Worm (Caenorhabditis elegans) whole organism, L4 larva: ENCODE results near the gene dct-19.

Source experiments
- F37D6.2 ChIP-seq: sonication (generic microtip); optimal IDR thresholded peaks from 2 replicates; lab custom pipeline; 2016; ENCODE audit warnings: mild to moderate bottlenecking, missing genetic modification characterization, missing compliant biosample characterization
- aha-1 ChIP-seq: fragments of 150-350 bp; peaks from one replicate; lab custom pipeline; 2014; ENCODE audit warnings: missing biosample characterization, missing genetic modification characterization
- ceh-28 ChIP-seq: fragments of 150-350 bp; optimal IDR thresholded peaks from 2 replicates; lab custom pipeline; 2014; ENCODE audit warnings: missing biosample characterization, missing genetic modification reagents, missing genetic modification characterization
- cey-2 ChIP-seq: sonication (generic microtip); optimal IDR thresholded peaks from 3 replicates; lab custom pipeline; 2017; ENCODE audit warnings: missing genetic modification characterization, mild to moderate bottlenecking, missing compliant biosample characterization, antibody characterized with exemption, borderline replicate concordance; ENCODE audit not compliant: insufficient read depth
- daf-16 ChIP-seq, 3 experiments: sonication (generic microtip); optimal IDR thresholded peaks; 2 replicates each; lab custom pipeline; 2016 to 2017; ENCODE audit warnings: missing genetic modification characterization in 3 of 3, missing genetic modification reagents in 3 of 3, mild to moderate bottlenecking in 2 of 3, missing compliant biosample characterization in 2 of 3, missing biosample characterization in 1 of 3, moderate library complexity in 1 of 3
- dmd-6 ChIP-seq: fragments of 200-800 bp; sonication (Bioruptor generic); IDR thresholded peaks from 2 replicates; pipeline ENCODE4 v1.3.6; 2022; ENCODE audit warnings: missing genetic modification reagents, missing genetic modification characterization, missing compliant biosample characterization
- dmd-8 ChIP-seq: fragments of 200-800 bp; sonication (Bioruptor generic); IDR thresholded peaks from 2 replicates; pipeline ENCODE4 v1.3.6; 2022; ENCODE audit warnings: missing genetic modification characterization, missing compliant biosample characterization
- dmd-9 ChIP-seq: fragments of 200-800 bp; sonication (Bioruptor generic); IDR thresholded peaks from 2 replicates; pipeline ENCODE4 v1.3.6; 2022; ENCODE audit warnings: missing genetic modification reagents, missing genetic modification characterization, missing compliant biosample characterization
- dve-1 ChIP-seq: sonication (generic microtip); optimal IDR thresholded peaks from 2 replicates; lab custom pipeline; 2017; ENCODE audit warnings: antibody characterized with exemption, mild to moderate bottlenecking, missing genetic modification characterization, missing compliant biosample characterization; ENCODE audit not compliant: insufficient read depth
- fos-1 ChIP-seq: fragments of 150-350 bp; optimal IDR thresholded peaks from 2 replicates; lab custom pipeline; 2014; ENCODE audit warnings: missing biosample characterization, missing genetic modification characterization
- hlh-11 ChIP-seq: fragments of 200-800 bp; sonication (Bioruptor generic); optimal IDR thresholded peaks from 2 replicates; lab custom pipeline; 2018; ENCODE audit warnings: mild to moderate bottlenecking, missing genetic modification characterization, missing compliant biosample characterization
- lin-38 ChIP-seq: fragments of 200-800 bp; sonication (Bioruptor generic); IDR thresholded peaks from 2 replicates; pipeline ENCODE4 v1.3.6; 2022; ENCODE audit warnings: missing genetic modification reagents, missing genetic modification characterization, missing compliant biosample characterization
- madf-9 ChIP-seq: fragments of 200-800 bp; sonication (Bioruptor generic); conservative IDR thresholded peaks from 2 replicates; pipeline ENCODE4 v1.3.6; 2022; ENCODE audit warnings: missing genetic modification reagents, missing genetic modification characterization, missing compliant biosample characterization
- mep-1 ChIP-seq: fragments of 150-350 bp; sonication (generic microtip); optimal IDR thresholded peaks from 3 replicates; lab custom pipeline; 2014; ENCODE audit warnings: missing biosample characterization, missing genetic modification characterization
- mes-2 ChIP-seq: sonication (generic microtip); optimal IDR thresholded peaks from 2 replicates; lab custom pipeline; 2016; ENCODE audit warnings: missing genotype, mild to moderate bottlenecking, missing genetic modification characterization, missing compliant biosample characterization; ENCODE audit not compliant: poor library complexity, severe bottlenecking
- nhr-11 ChIP-seq: fragments of 150-350 bp; optimal IDR thresholded peaks from 2 replicates; lab custom pipeline; 2014; ENCODE audit warnings: missing biosample characterization, missing genetic modification characterization
- nhr-28 ChIP-seq: fragments of 150-350 bp; optimal IDR thresholded peaks from 2 replicates; lab custom pipeline; 2014; ENCODE audit warnings: missing biosample characterization, missing genetic modification characterization
- nhr-48 ChIP-seq: sonication (generic microtip); optimal IDR thresholded peaks from 2 replicates; lab custom pipeline; 2016; ENCODE audit warnings: mild to moderate bottlenecking, missing genetic modification characterization, missing compliant biosample characterization
- nhr-77 ChIP-seq: fragments of 150-350 bp; optimal IDR thresholded peaks from 2 replicates; lab custom pipeline; 2014; ENCODE audit warnings: missing biosample characterization, missing genetic modification characterization
- php-3 ChIP-seq: fragments of 200-800 bp; sonication (Bioruptor generic); IDR thresholded peaks from 2 replicates; pipeline ENCODE4 v1.3.6; 2022; ENCODE audit warnings: missing genetic modification reagents, missing genetic modification characterization, missing compliant biosample characterization
- pqm-1 ChIP-seq: sonication (generic microtip); optimal IDR thresholded peaks from 2 replicates; lab custom pipeline; 2017; ENCODE audit warnings: missing biosample characterization, missing genetic modification characterization
- saeg-2 ChIP-seq: fragments of 200-800 bp; sonication (Bioruptor generic); IDR thresholded peaks from 2 replicates; pipeline ENCODE4 v1.3.6; 2022; ENCODE audit warnings: missing genetic modification reagents, missing genetic modification characterization, missing compliant biosample characterization
- snpc-4 ChIP-seq: fragments of 150-350 bp; optimal IDR thresholded peaks from 2 replicates; lab custom pipeline; 2014; ENCODE audit warnings: missing biosample characterization, missing genetic modification characterization
- tra-1 ChIP-seq: fragments of 200-800 bp; sonication (Bioruptor generic); IDR thresholded peaks from 2 replicates; pipeline ENCODE4 v1.3.6; 2022; ENCODE audit warnings: missing genetic modification reagents, missing genetic modification characterization, missing compliant biosample characterization
- unc-62 ChIP-seq, 3 experiments: fragments of 150-350 bp in 1 of 3; sonication (generic microtip); optimal IDR thresholded peaks in 2 of 3; peaks in 1 of 3; 1 replicate in 1 of 3; 2 replicates in 2 of 3; lab custom pipeline; 2014 to 2017; ENCODE audit warnings: missing biosample characterization in 3 of 3, missing genetic modification characterization in 3 of 3, missing genetic modification reagents in 3 of 3, missing genotype in 1 of 3
- zfp-2 ChIP-seq: sonication (generic microtip); optimal IDR thresholded peaks from 2 replicates; lab custom pipeline; 2016; ENCODE audit warnings: mild to moderate bottlenecking, missing genetic modification characterization, missing compliant biosample characterization

dct-19 gene

ce11 chrIV:12985961-12986360 is 43.2 kb downstream of the dct-19 start, which contains the start of gene K10D11.3:
K10D11.3 (minus strand) TSS chrIV:12986134.
- TF ChIP-seq mep-1 (tag; lab: Kevin White, UChicago): no peak
- TF ChIP-seq aha-1: no peak
- TF ChIP-seq php-3 (GFP tag; lab: Robert Waterston, UW): no peak
- TF ChIP-seq fos-1 (tag; lab: Kevin White, UChicago): no peak
- no peak for TF ChIP-seq tra-1 (GFP tag; lab: Robert Waterston, UW)
- TF ChIP-seq dmd-8 (GFP tag; lab: Robert Waterston, UW): no peak
- TF ChIP-seq mes-2 (tag; lab: Kevin White, UChicago): no peak
- no peak for TF ChIP-seq F37D6.2 (tag; lab: Kevin White, UChicago)
- no peak for TF ChIP-seq cey-2 (tag; lab: Kevin White, UChicago)
- peak; percentile 14 for TF ChIP-seq pqm-1
- TF ChIP-seq nhr-28 (tag; lab: Kevin White, UChicago): peak; percentile 3
- TF ChIP-seq dmd-6 (GFP tag; lab: Robert Waterston, UW): peak; percentile 26; the same call in 1 of the 2 replicates

ce11 chrIV:12989355-12989754 is 46.6 kb downstream of the dct-19 start, which contains the start of gene K10D11.6:
K10D11.6 (minus strand) TSS chrIV:12989455.
- TF ChIP-seq ceh-28 (no peak), snpc-4 (no peak), dmd-9 (GFP tag; lab: Robert Waterston, UW) (no peak), nhr-11 (tag; lab: Kevin White, UChicago) (no peak), zfp-2 (no peak), dmd-6 (GFP tag; lab: Robert Waterston, UW) (peak; percentile 42; the same call in 1 of the 2 replicates), dve-1 (tag; lab: Kevin White, UChicago) (no peak)
- TF ChIP-seq, all 104 proteins: peak for 1

- TF ChIP-seq unc-62 (GFP tag; optimal IDR thresholded peaks at IDR 0.05 in 1 of 2; lab: Kevin White, UChicago) (peak in 1 of 2 experiments; percentile 93), unc-62 (tag; optimal IDR thresholded peaks at IDR 0.05; lab: Kevin White, UChicago) (no peak), madf-9 (no peak)
- TF ChIP-seq, all 104 proteins: peak for 1
These were observed 47.9 kb downstream of the dct-19 start for ce11 chrIV:12990638-12991037.

- no peak for TF ChIP-seq lin-38 (GFP tag; lab: Robert Waterston, UW)
- TF ChIP-seq F37D6.2 (tag; lab: Kevin White, UChicago): no peak
- TF ChIP-seq saeg-2 (GFP tag; lab: Robert Waterston, UW): no peak
- TF ChIP-seq nhr-48 (tag; lab: Kevin White, UChicago): no peak
- peak; percentile 68 for TF ChIP-seq pqm-1
- peak; percentile 56; the same call in 1 of the 2 replicates for TF ChIP-seq php-3 (GFP tag; lab: Robert Waterston, UW)
- TF ChIP-seq daf-16 (GFP tag; optimal IDR thresholded peaks at IDR 0.05; lab: Kevin White, UChicago): no peak
- peak; percentile 63 for TF ChIP-seq daf-16 (tag; optimal IDR thresholded peaks at IDR 0.05; lab: Kevin White, UChicago)
- peak; percentile 78; the same call in 1 of the 2 replicates for TF ChIP-seq dmd-6 (GFP tag; lab: Robert Waterston, UW)
- TF ChIP-seq hlh-11 (tag; lab: Kevin White, UChicago): peak; percentile 44
- TF ChIP-seq nhr-77 (tag; lab: Kevin White, UChicago): peak; percentile 31
- peak; percentile 75 for TF ChIP-seq nhr-28 (tag; lab: Kevin White, UChicago)
These were observed 48.9 kb downstream of the dct-19 start, which contains the start of gene K10D11.5 for ce11 chrIV:12991629-12992028. K10D11.5 (minus strand) TSS chrIV:12991843.
